Fruit fly (Drosophila melanogaster): ENCODE results near the gene CG9360.
"Not testable (repeated sequence)": the region's sequence is repeated elsewhere in the genome, so short reads cannot be mapped to it uniquely, and the experiment has no call there.

CG9360 gene

DNA sequence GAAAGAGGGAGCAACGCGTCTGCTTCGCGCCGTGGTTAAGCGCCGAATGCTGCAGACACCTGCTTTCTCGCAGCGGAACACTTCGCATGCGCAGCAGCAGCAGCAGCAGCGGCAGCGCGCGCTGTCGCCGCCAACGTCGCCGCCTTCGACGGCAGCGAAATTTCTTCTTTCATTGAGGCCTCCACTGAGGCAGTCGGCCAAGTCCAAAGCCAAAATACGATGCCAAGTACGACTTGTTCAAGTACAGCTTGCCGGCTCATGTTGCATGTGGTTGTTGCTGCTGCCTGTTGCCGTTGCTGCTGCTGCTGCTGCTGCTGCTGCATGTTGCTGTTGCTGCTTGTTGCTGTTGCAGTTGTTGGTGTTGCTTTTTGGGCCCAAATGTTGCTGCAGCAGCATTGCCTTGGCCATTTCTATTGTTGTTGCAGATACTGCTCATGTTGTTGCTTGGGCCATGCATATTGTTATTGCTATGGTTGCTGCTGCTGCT is 14.4 kb upstream of the CG9360 start, which contains the start of gene dy:
Gene dy, minus strand, starts transcription at position 51 of the 487 bp plus-strand sequence.
- no peak for TF ChIP-seq noc (tag; optimal IDR thresholded peaks at IDR 0.05)

DNA sequence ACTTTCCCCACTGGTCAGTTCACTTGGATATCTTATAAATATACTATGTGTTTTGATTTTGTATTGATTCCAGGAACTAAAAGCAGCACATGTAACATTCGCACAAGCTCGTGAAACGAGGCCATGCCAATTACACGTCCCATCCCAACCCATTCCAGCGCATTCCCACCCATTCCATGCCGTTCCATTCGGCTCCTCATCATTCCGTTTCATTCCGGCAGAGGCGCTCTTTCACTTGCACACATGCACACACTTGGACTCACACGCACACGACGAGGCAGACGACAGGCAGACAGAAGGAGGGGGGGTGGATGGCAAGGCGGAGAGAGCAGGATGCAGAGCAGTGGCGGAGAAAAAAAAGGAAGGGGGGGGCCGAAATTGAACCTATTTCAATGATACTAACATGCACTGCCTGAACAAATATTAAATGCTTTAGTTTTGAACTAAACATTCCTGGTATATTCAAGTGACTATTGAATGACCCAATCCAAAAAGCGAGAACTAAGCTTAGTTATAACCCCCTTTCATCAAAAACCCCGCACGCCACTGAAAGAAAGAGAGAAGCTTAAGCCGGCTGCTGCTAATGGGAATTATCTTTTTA is 11.7 kb upstream of the CG9360 start:
- TF ChIP-seq noc (tag; optimal IDR thresholded peaks at IDR 0.05): no peak

DNA sequence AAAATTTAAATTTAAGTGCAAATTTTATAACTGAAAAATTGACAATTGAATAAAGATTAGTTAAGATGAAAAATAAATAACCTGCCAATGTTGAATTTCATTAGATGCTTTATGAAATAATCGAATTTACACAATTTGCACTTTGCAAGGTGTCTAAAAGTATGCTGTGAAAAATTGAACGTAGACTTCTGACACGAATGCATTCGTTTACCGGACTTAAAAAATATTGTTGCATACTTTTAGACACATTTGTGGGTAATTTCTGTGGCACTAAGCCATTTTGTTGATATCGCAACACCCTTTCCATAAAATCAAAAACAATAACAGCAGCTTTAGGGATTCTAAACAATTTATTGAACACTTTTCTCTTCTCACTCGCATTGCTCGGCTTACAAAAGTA is 5.0 kb upstream of the CG9360 start:
- no peak for TF ChIP-seq noc (tag; optimal IDR thresholded peaks at IDR 0.05)

DNA sequence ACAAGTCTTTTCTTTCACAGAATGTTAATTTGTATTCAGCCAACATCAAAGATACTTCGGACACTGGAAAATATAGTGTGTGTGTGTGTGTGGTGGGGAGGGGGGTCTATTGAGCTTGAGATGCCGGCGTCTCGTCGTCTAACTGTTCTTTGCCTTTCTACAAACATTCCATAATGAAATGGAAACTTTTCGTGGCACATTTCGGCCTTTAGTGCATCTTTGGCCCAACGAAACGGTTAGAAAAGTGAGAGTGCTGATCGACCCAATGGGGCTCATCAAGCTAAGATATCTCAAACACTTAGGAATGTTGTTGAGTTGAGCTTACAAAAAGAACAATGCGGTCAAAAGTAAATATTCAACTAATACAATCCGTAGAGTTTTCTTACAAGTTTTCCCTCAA is 7.5 kb downstream of the CG9360 start:
- no peak for TF ChIP-seq noc (tag; optimal IDR thresholded peaks at IDR 0.05)

DNA sequence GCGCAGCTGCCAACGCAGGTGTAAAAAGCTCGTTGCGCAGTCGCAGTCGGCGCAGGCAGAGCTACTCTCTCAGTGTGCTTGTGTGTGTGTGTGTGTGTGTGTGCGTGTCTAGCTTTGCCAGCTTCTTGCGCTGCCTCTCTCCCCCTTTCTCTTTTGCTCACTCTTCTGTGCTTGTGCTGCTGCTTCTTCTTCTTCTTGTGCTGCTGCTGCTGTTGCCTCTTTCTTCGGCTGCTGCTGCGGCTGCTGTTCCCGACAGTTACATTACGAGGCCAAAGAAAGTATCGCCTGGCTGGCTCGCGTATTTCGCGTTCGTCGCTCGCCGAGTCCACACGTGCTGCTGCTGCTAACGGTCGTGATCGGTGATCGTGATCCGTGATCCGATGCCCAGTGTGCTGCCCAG is 10.4 kb downstream of the CG9360 start, which contains the start of gene m:
Gene m, plus strand, starts transcription at position 301 of the 400 bp plus-strand sequence.
- TF ChIP-seq noc (tag; optimal IDR thresholded peaks at IDR 0.05): not testable (repeated sequence)

DNA sequence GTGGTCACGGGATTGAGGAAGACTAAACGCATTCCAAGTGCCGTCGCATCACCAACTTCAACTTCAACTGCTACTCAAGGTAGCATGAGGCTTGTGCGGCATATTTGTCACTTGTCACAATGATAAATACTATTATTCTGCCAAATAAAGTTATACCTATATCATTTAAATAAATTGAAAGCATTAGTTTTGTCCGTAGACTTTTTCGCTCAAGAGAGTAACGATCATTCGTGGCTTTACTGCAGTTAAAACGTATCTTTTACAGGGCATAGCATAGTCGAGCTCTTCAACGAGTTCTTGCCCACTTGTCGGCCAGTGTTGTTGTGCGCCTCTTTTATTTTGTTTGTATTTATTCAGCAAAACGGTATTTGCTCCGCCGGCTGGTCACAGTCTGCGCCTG is 28.0 kb downstream of the CG9360 start:
- no peak for TF ChIP-seq noc (tag; optimal IDR thresholded peaks at IDR 0.05)

DNA sequence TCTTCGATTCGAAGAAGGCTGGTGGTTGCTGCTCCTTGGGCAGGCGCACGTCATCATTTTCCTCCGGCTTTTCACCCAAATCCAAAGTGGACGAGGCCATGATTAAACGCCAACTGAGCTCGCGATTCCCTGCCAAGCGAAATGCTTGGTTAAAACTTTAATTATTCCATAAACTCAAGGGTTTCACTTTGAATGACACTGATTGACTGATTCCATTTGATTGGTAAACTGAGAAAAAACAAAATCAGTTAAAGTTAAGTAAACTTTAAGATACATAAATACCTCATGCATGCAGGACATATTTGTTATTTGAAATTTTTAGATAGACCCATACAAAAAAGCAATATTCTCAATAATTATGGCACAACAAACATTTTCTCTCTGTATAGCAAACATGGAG is 30.6 kb downstream of the CG9360 start, which contains the start of gene inaF-A:
Gene inaF-A, minus strand, starts transcription at position 101 of the 400 bp plus-strand sequence.
- no peak for TF ChIP-seq noc (tag; optimal IDR thresholded peaks at IDR 0.05)

DNA sequence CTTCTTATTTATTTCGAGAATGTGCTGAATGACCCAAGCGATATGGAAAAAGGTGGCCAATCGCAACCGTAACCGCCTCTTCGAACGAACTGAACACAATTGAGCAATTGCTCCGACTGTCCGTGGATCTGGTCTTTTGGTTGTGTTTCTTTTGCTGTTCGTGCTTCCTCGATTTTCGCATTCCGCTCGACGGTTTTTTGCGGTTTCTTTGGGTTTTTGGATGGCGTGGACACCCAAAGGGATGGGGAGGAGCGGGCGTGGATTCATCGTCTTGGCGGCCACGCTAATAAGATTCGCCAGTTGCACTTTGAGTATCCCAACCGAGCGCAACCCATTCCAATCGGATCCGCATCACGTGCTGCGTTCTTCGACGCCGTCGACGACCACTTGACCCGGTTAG is 31.7 kb downstream of the CG9360 start, which contains the start of gene inaF-B:
Gene inaF-B, minus strand, starts transcription at position 101 of the 400 bp plus-strand sequence.
- no peak for TF ChIP-seq noc (tag; optimal IDR thresholded peaks at IDR 0.05)

DNA sequence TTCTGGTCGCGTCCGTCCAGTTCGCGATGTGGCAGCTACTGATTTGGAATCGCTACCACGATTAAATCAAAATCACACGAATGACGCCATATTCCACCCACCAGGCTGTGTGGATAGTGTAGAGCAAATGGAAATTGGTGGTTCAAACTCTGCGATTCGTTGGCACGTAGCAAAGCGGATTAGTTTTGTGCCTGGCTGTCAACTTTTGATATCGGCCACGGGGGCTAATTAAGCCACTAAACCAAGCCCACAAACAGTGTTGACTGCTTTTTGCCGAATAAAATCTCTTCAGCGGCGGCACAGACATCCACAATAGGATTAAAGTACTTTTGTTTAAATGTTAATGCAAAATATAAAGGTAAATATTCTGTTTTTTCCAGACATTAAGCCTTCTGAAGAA is 32.7 kb downstream of the CG9360 start, which contains the start of gene inaF-C:
Gene inaF-C, minus strand, starts transcription at position 101 of the 400 bp plus-strand sequence.
- no peak for TF ChIP-seq noc (tag; optimal IDR thresholded peaks at IDR 0.05)

DNA sequence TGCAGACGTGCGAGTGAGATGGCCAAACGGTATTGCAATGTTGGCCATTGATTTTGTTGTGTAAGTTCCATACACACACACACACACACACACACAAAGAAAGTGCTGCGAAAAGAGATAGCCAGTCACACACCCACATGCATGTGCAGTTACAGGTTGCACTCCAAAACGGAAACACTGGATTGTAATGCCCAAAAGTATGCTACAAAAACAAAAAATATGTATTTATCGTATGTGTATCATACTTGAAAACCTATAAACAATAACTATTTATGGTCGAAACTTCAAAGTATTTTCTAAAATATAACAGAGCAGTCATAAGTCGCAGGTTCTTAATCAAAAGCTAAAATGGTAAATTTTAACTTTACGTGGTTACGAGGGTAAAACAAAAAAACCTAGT is 34.4 kb downstream of the CG9360 start:
- TF ChIP-seq noc (tag; optimal IDR thresholded peaks at IDR 0.05): no peak

DNA sequence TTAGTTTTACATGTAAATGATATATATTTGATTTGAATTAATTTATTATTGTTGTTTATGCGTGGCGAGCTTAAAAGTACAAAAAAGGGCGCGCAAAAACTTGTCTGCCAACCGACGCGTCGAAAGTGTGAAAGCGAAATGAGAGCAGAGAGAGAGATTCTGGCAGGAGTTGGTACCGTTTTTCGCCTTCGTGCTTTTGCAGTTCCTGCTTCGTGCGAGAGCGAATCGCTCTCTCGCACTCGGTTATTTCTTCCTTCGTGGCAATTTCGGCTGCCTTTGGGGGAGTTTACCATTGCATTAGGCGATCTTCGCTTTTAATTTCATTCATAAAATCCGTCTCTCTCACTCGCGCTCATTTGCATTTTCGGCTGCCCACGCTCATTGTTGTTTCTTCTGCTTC is 35.4 kb downstream of the CG9360 start, which contains the start of gene inaF-D:
Gene inaF-D, minus strand, starts transcription at position 101 of the 400 bp plus-strand sequence.
- no peak for TF ChIP-seq noc (tag; optimal IDR thresholded peaks at IDR 0.05)

DNA sequence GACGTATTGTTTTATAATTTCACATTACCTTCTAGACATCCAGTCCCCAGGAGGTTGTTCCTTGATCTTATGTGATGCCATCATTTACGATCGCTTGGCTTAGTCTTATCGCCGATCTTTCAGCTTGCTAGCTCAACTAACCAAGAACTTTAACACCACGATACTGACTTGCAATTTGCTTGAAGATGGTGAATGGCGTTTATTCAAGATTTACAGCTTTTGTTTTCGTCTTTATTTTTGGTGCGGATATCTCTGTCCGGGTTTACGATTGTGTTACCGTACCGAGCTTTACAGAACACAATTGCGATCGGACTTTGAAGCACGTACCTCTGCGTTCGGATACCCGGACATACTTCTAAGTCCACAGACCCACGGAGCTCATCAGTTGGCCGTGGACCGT is 40.4 kb downstream of the CG9360 start, which contains the start of gene CG15221:
Gene CG15221, plus strand, starts transcription at position 301 of the 400 bp plus-strand sequence.
- TF ChIP-seq noc (tag; optimal IDR thresholded peaks at IDR 0.05): no peak

DNA sequence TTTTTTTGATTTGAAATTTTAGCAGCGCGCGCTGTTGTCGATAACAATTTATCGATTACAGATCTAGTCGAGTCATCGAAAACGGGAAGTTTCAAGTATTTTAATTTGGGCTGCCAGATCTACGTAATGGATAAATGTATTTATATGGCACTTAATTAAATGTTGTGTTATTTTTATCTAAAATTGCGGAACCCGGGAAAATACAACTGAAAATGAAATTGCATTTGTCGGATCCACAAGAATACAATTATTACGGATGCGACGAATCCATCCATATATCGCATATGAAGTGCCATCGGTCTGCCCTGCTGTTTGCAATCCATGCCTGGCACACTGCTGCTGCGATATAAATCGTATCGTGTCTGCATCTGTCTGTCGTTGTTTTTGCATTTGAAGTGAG is 44.3 kb downstream of the CG9360 start, which contains the start of gene Tango10:
Gene Tango10, plus strand, starts transcription at position 108 of the 400 bp plus-strand sequence.
- TF ChIP-seq noc (tag; optimal IDR thresholded peaks at IDR 0.05): peak; percentile 61

DNA sequence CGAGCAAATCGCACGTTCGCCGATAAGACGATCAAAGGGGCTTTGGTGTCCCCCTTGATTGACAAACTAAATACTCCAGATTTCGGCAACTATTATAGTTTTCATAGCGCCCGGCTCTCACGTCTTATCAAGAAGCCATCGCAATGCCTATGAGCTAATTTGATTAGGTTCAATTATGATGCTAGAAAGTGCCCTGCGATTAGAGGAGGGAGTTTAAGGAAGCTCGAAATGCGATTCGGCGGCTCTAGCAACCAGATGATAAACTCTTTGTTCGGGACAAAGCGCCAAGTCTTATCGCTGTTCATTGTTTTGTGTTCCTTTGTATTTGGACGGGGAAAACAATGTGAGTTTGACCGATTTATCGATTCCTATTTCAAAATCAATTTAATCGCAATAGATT is 46.5 kb downstream of the CG9360 start:
- peak; percentile 43 for TF ChIP-seq noc (tag; optimal IDR thresholded peaks at IDR 0.05)

DNA sequence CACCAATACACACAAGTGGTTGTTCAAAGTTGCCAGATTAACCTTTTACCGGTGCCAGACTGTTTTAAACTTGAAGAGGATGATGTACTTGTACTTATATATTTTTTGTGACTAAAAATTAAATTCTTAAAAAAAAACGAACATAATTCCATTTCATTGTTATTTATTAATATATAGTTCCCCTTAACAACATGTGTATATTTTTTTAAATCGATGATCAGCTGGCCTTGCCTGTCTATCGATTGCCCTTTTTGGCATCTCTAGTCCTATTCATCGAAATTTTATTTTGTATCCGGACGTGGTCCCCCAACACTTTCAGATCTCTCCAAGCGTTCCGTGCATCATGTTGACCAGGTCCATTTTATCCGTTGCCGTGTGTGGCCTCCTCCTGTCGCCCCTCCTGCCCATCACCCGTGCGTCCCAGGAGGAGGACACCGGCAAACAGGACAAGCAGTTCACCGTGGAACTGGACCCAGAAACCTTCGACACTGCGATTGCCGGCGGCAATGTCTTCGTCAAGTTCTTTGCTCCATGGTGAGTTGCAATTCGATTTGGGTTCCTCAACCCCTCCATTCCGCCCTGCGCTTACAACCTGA is 47.6 kb downstream of the CG9360 start, which contains the start of gene prtp:
Gene prtp, plus strand, starts transcription at position 26 of the 596 bp plus-strand sequence.
- no peak for TF ChIP-seq noc (tag; optimal IDR thresholded peaks at IDR 0.05)

DNA sequence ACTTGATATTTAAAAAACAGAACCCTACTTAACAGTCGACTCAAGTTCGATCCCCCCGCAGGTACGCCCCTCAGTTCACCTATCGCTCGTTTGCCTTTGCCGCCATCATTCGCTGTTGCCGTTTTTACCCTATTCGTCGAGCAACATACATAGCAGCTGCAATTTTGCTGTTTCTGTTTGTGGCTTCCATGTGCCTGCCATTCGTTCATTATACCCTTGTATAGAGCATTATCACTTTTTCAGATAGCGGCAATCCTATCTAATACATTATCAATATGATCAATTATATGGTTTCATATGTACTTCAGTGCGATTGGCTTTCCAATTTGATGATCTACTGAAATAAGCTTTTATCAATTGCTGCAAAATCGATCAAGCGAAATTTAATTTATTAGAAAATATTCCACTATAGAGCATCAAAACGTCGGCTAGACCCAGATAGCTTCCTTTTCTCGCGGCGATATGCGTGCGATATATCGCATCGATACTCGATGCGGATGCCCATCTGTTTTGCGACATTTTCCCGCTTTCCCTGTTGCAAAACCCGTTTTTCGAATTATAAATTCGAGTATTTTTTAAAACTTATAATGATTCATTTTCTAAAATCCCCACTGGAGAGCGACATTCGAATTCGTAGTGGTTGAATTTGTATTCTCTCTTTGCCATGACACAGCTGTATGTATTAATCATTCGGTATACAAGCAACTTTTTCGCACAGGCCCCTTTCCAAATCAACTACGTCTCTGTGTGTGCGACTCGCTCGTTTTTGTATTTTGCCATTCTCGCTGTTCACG is 48.3 kb downstream of the CG9360 start:
- TF ChIP-seq noc (tag; optimal IDR thresholded peaks at IDR 0.05): peak; percentile 91

Measured in whole organism, larva.